Worm (Caenorhabditis elegans): ENCODE data around the gene CC8.2.

ce11 chrIV:3652784-3653383 is 4.4 kb upstream of the CC8.2 start:
- no peak for TF ChIP-seq C34F6.9 (tag; optimal IDR thresholded peaks at IDR 0.05)
- TF ChIP-seq elt-3 (tag; optimal IDR thresholded peaks at IDR 0.05): no peak
- TF ChIP-seq dmd-4 (tag; optimal IDR thresholded peaks at IDR 0.05): no peak
- TF ChIP-seq nhr-11 (tag; optimal IDR thresholded peaks at IDR 0.05): no peak
- TF ChIP-seq egl-27 (tag; optimal IDR thresholded peaks at IDR 0.05): no peak
- TF ChIP-seq nhr-23 (tag; optimal IDR thresholded peaks at IDR 0.05): no peak
